Worm (Caenorhabditis elegans) whole organism, mixed stage, embryonic: ENCODE data around the gene F28H6.4.

Experiments used
- ceh-83 ChIP-seq: fragments of 200-800 bp; sonication (Bioruptor generic); optimal IDR thresholded peaks from 2 replicates; lab custom pipeline; 2018; ENCODE audit warnings: mild to moderate bottlenecking, missing genetic modification characterization, missing compliant biosample characterization
- elt-3 ChIP-seq: fragments of 150-350 bp; optimal IDR thresholded peaks from 2 replicates; lab custom pipeline; 2014; ENCODE audit warnings: missing biosample characterization, missing genetic modification characterization
- flh-1 ChIP-seq: fragments of 200-800 bp; sonication (Bioruptor generic); optimal IDR thresholded peaks from 2 replicates; lab custom pipeline; 2018; ENCODE audit warnings: mild to moderate bottlenecking, missing genetic modification characterization, moderate library complexity, missing compliant biosample characterization
- lin-32 ChIP-seq: fragments of 200-800 bp; sonication (Bioruptor generic); optimal IDR thresholded peaks from 2 replicates; lab custom pipeline; 2018; ENCODE audit warnings: mild to moderate bottlenecking, missing genetic modification characterization, missing compliant biosample characterization
- lsy-2 ChIP-seq: fragments of 150-350 bp; optimal IDR thresholded peaks from 2 replicates; lab custom pipeline; 2014; ENCODE audit warnings: missing biosample characterization, missing genetic modification characterization
- mab-5 ChIP-seq: fragments of 150-350 bp; optimal IDR thresholded peaks from 2 replicates; lab custom pipeline; 2014; ENCODE audit warnings: missing biosample characterization, missing genetic modification characterization
- nhr-12 ChIP-seq: fragments of 150-350 bp; optimal IDR thresholded peaks from 2 replicates; lab custom pipeline; 2014; ENCODE audit warnings: missing biosample characterization, missing genetic modification characterization
- nhr-237 ChIP-seq: fragments of 150-350 bp; optimal IDR thresholded peaks from 2 replicates; lab custom pipeline; 2014; ENCODE audit warnings: missing biosample characterization, missing genetic modification characterization
- nhr-28 ChIP-seq: fragments of 150-350 bp; optimal IDR thresholded peaks from 2 replicates; lab custom pipeline; 2014; ENCODE audit warnings: missing biosample characterization, missing genetic modification characterization
- nhr-76 ChIP-seq: sonication (generic microtip); optimal IDR thresholded peaks from 2 replicates; lab custom pipeline; 2017; ENCODE audit warnings: missing biosample characterization, missing genetic modification characterization
- unc-39 ChIP-seq: fragments of 150-350 bp; optimal IDR thresholded peaks from 2 replicates; lab custom pipeline; 2014; ENCODE audit warnings: missing biosample characterization, missing genetic modification characterization

- TF ChIP-seq nhr-237: no peak
- TF ChIP-seq nhr-28: no peak
- TF ChIP-seq ceh-83 (GFP tag; lab: Kevin White, UChicago): no peak
- TF ChIP-seq mab-5 (tag; lab: Kevin White, UChicago): no peak
- TF ChIP-seq nhr-76 (tag; lab: Kevin White, UChicago): no peak
- TF ChIP-seq nhr-12 (tag; lab: Kevin White, UChicago): no peak
- no peak for TF ChIP-seq lsy-2 (tag; lab: Kevin White, UChicago)
- TF ChIP-seq elt-3 (tag; lab: Kevin White, UChicago): no peak
- no peak for TF ChIP-seq unc-39 (tag; lab: Kevin White, UChicago)
- TF ChIP-seq lin-32 (GFP tag; lab: Kevin White, UChicago): no peak
- TF ChIP-seq flh-1 (GFP tag; lab: Kevin White, UChicago): no peak
Measured at ce11 chrX:14118762-14119161, 8.9 kb upstream of the F28H6.4 start.
